Worm (Caenorhabditis elegans): Measurements from ENCODE around the gene ife-3.

Gene ife-3

DNA sequence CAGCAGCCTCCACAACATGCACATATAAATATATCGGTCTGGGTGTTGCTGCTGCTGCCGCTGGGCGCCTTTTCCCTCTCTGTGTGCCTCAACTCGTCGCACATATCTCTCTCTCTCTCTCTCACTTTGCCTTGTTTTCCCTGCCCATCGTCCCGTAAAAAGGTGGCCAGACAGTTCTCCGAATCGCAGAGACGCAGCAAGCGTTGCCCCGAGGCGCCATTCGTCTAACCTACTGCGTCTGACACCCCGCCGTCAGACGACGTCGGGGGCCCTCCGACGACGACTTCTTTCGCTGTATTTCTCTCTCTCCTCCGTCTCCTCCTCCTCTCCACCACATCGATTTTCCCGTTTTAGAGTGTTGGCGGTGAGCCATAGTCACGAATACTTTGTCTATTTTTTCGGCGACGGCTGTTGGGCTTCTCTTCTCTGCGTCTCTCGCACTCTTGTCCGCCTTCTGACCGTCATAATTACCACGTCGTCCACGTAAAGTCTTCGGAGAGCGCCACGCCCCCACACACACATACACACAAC is 1.2 kb upstream of the ife-3 start, which contains the start of gene B0348.10 (continued):
- TF ChIP-seq sdc-2 (tag; optimal IDR thresholded peaks at IDR 0.05) = peak; percentile 12
- TF ChIP-seq pat-9 (tag; optimal IDR thresholded peaks at IDR 0.05) = no peak
- TF ChIP-seq ceh-19 (GFP tag; optimal IDR thresholded peaks at IDR 0.05) = no peak
- TF ChIP-seq ceh-48 (tag; optimal IDR thresholded peaks at IDR 0.05) = peak; percentile 90
- TF ChIP-seq T23F11.4 (GFP tag; optimal IDR thresholded peaks at IDR 0.05) = no peak
- no peak for TF ChIP-seq hlh-15 (tag; optimal IDR thresholded peaks at IDR 0.05)
- TF ChIP-seq mec-3 (tag; optimal IDR thresholded peaks at IDR 0.05; ENCODE audit: borderline replicate concordance) = no peak
- no peak for TF ChIP-seq pha-4 (tag; optimal IDR thresholded peaks at IDR 0.05)
- TF ChIP-seq ceh-31 (tag; optimal IDR thresholded peaks at IDR 0.05) = peak; percentile 93
- TF ChIP-seq ceh-45 (GFP tag; IDR thresholded peaks at IDR 0.05) = no peak
- TF ChIP-seq gmeb-2 (tag; optimal IDR thresholded peaks at IDR 0.05) = no peak
- no peak for TF ChIP-seq sox-4 (tag; optimal IDR thresholded peaks at IDR 0.05)
- TF ChIP-seq ceh-2 (tag; optimal IDR thresholded peaks at IDR 0.05) = peak; percentile 9
- TF ChIP-seq sox-2 (GFP tag; IDR thresholded peaks at IDR 0.05) = no peak
- TF ChIP-seq pag-3 (tag; optimal IDR thresholded peaks at IDR 0.05; ENCODE audit: borderline replicate concordance) = peak; percentile 35
- peak; percentile 83 for TF ChIP-seq ceh-18 (tag; optimal IDR thresholded peaks at IDR 0.05)
- no peak for TF ChIP-seq ahr-1 (tag; optimal IDR thresholded peaks at IDR 0.05)
- TF ChIP-seq ceh-34 (tag; optimal IDR thresholded peaks at IDR 0.05) = peak; percentile 81
- TF ChIP-seq unc-55 (GFP tag; optimal IDR thresholded peaks at IDR 0.05) = peak; percentile 22
- no peak for TF ChIP-seq ceh-6 (GFP tag; optimal IDR thresholded peaks at IDR 0.05)
- TF ChIP-seq ceh-30 (tag; optimal IDR thresholded peaks at IDR 0.05) = no peak
- no peak for TF ChIP-seq elt-2 (tag; optimal IDR thresholded peaks at IDR 0.05)
- TF ChIP-seq C38D4.7 (GFP tag; optimal IDR thresholded peaks at IDR 0.05) = no peak
- TF ChIP-seq npax-4 (tag; optimal IDR thresholded peaks at IDR 0.05) = no peak
- TF ChIP-seq ceh-24 (tag; optimal IDR thresholded peaks at IDR 0.05) = no peak
- TF ChIP-seq ref-2 (tag; optimal IDR thresholded peaks at IDR 0.05) = peak; percentile 83
- TF ChIP-seq ets-4 (tag; optimal IDR thresholded peaks at IDR 0.05) = peak; percentile 10
- peak; percentile 81 for TF ChIP-seq F13H6.1 (tag; optimal IDR thresholded peaks at IDR 0.05)
- TF ChIP-seq ceh-14 (tag; optimal IDR thresholded peaks at IDR 0.05) = peak; percentile 72
- peak; percentile 56 for TF ChIP-seq C08G9.2 (tag; optimal IDR thresholded peaks at IDR 0.05)
- peak; percentile 83 for TF ChIP-seq unc-42 (tag; optimal IDR thresholded peaks at IDR 0.05)
- no peak for TF ChIP-seq tbx-7 (tag; optimal IDR thresholded peaks at IDR 0.05)
- peak; percentile 39 for TF ChIP-seq hlh-30 (tag; optimal IDR thresholded peaks at IDR 0.05; ENCODE audit: insufficient read depth)
- peak; percentile 35 for TF ChIP-seq ttx-3 (tag; optimal IDR thresholded peaks at IDR 0.05)
- no peak for TF ChIP-seq pax-1 (tag; optimal IDR thresholded peaks at IDR 0.05)

ce11 chrV:6271-6670 is 1.4 kb downstream of the ife-3 start:
- TF ChIP-seq eyg-1 (tag; optimal IDR thresholded peaks at IDR 0.05) = no peak
- TF ChIP-seq C38D4.7 (GFP tag; optimal IDR thresholded peaks at IDR 0.05) = no peak
- TF ChIP-seq pha-4 (tag; optimal IDR thresholded peaks at IDR 0.05) = no peak
- no peak for TF ChIP-seq ceh-48 (tag; optimal IDR thresholded peaks at IDR 0.05)
- no peak for TF ChIP-seq fax-1 (tag; optimal IDR thresholded peaks at IDR 0.05)
- TF ChIP-seq lim-6 (tag; optimal IDR thresholded peaks at IDR 0.05) = no peak
- no peak for TF ChIP-seq gmeb-2 (tag; optimal IDR thresholded peaks at IDR 0.05)
- no peak for TF ChIP-seq syd-9 (tag; optimal IDR thresholded peaks at IDR 0.05)
- no peak for TF ChIP-seq unc-55 (GFP tag; optimal IDR thresholded peaks at IDR 0.05)
- no peak for TF ChIP-seq T23F11.4 (GFP tag; optimal IDR thresholded peaks at IDR 0.05)
- no peak for TF ChIP-seq npax-4 (tag; optimal IDR thresholded peaks at IDR 0.05)
- no peak for TF ChIP-seq madf-2 (tag; optimal IDR thresholded peaks at IDR 0.05)

DNA sequence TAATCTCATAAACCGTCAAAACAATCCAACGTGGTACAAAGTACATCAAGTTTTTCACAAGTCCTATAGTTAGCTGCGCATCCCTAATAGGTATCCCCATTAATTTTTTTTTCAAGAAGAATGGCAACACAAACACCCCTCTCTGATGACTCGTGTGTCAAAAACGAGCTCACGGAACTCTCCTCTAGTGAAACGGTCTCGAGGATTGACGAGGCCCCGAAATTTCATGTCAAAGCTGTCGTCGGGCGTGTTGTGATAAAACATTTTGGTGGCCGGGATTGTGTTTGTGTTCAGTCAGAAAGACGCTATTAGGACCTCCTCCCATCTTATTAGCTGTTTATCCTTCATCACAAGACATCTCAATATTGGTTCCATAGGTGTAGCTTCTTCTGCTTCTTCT is 6.3 kb downstream of the ife-3 start, which contains the start of gene idpp-2:
TSS of gene idpp-2 (plus strand) at position 301 of the 400 bp plus-strand sequence.
- TF ChIP-seq ceh-34 (tag; optimal IDR thresholded peaks at IDR 0.05) = no peak
- TF ChIP-seq che-1 (tag; optimal IDR thresholded peaks at IDR 0.05) = no peak
- TF ChIP-seq rnt-1 (tag; optimal IDR thresholded peaks at IDR 0.05) = no peak
- TF ChIP-seq dmd-4 (tag; optimal IDR thresholded peaks at IDR 0.05; ENCODE audit: borderline replicate concordance) = no peak
- TF ChIP-seq ceh-2 (tag; optimal IDR thresholded peaks at IDR 0.05) = no peak
- TF ChIP-seq ets-4 (tag; optimal IDR thresholded peaks at IDR 0.05) = no peak
- TF ChIP-seq nhr-232 (tag; optimal IDR thresholded peaks at IDR 0.05) = no peak
- TF ChIP-seq ceh-6 (GFP tag; optimal IDR thresholded peaks at IDR 0.05) = no peak
- TF ChIP-seq pax-1 (tag; optimal IDR thresholded peaks at IDR 0.05) = no peak
- TF ChIP-seq ttx-3 (tag; optimal IDR thresholded peaks at IDR 0.05) = no peak
- no peak for TF ChIP-seq T23F11.4 (GFP tag; optimal IDR thresholded peaks at IDR 0.05)
- no peak for TF ChIP-seq gmeb-2 (tag; optimal IDR thresholded peaks at IDR 0.05)
- TF ChIP-seq hlh-30 (tag; optimal IDR thresholded peaks at IDR 0.05; ENCODE audit: insufficient read depth) = no peak
- no peak for TF ChIP-seq unc-3 (GFP tag; conservative IDR thresholded peaks at IDR 0.05)
- TF ChIP-seq unc-3 (tag; optimal IDR thresholded peaks at IDR 0.05) = no peak
- no peak for TF ChIP-seq ceh-45 (GFP tag; IDR thresholded peaks at IDR 0.05)
- TF ChIP-seq C08G9.2 (tag; optimal IDR thresholded peaks at IDR 0.05) = no peak
- TF ChIP-seq unc-55 (GFP tag; optimal IDR thresholded peaks at IDR 0.05) = no peak
- TF ChIP-seq syd-9 (tag; optimal IDR thresholded peaks at IDR 0.05) = no peak
- no peak for TF ChIP-seq fkh-6 (tag; optimal IDR thresholded peaks at IDR 0.05)

Data from whole organism, late embryonic.